Worm (Caenorhabditis elegans) whole organism, L4 larva: ENCODE data around the gene swm-1.
A peak's percentile ranks its signal among the peaks of the same experiment; 100 is the strongest.

Experiments
- F37D6.2 ChIP-seq: sonication (generic microtip); optimal IDR thresholded peaks from 2 replicates; lab custom pipeline; 2016; ENCODE audit warnings: mild to moderate bottlenecking, missing genetic modification characterization, missing compliant biosample characterization
- F49E8.2 ChIP-seq: sonication (generic microtip); optimal IDR thresholded peaks from 2 replicates; lab custom pipeline; 2016; ENCODE audit warnings: missing compliant biosample characterization, mild to moderate bottlenecking, missing genetic modification characterization, borderline replicate concordance
- R02D3.7 ChIP-seq: fragments of 150-350 bp; sonication (generic microtip); optimal IDR thresholded peaks from 3 replicates; lab custom pipeline; 2014; ENCODE audit warnings: missing biosample characterization, missing genetic modification characterization
- T26A8.4 ChIP-seq: fragments of 200-800 bp; sonication (Bioruptor generic); IDR thresholded peaks from 2 replicates; pipeline ENCODE4 v1.3.6; 2022; ENCODE audit warnings: missing genetic modification characterization, missing compliant biosample characterization
- Y105C5A.15 ChIP-seq: fragments of 200-800 bp; sonication (Bioruptor generic); IDR thresholded peaks from 2 replicates; pipeline ENCODE4 v1.3.6; 2022; ENCODE audit warnings: missing genetic modification characterization, missing compliant biosample characterization
- ZK337.2 ChIP-seq: fragments of 200-800 bp; sonication (Bioruptor generic); IDR thresholded peaks from 2 replicates; pipeline ENCODE4 v1.3.6; 2022; ENCODE audit warnings: missing genetic modification reagents, missing genetic modification characterization, missing compliant biosample characterization
- ZK546.5 ChIP-seq, 2 experiments: sonication (generic microtip); optimal IDR thresholded peaks; 2 replicates each; lab custom pipeline; 2017; ENCODE audit warnings: missing biosample characterization in 2 of 2, missing genetic modification characterization in 2 of 2
- ama-1 ChIP-seq: fragments of 150-350 bp; optimal IDR thresholded peaks from 2 replicates; lab custom pipeline; 2014; ENCODE audit warnings: inconsistent platforms, mixed read lengths
- ceh-82 ChIP-seq: sonication (generic microtip); optimal IDR thresholded peaks from 2 replicates; lab custom pipeline; 2017; ENCODE audit warnings: missing biosample characterization, missing genetic modification characterization
- cey-2 ChIP-seq: sonication (generic microtip); optimal IDR thresholded peaks from 3 replicates; lab custom pipeline; 2017; ENCODE audit warnings: missing genetic modification characterization, mild to moderate bottlenecking, missing compliant biosample characterization, antibody characterized with exemption, borderline replicate concordance; ENCODE audit not compliant: insufficient read depth
- ctbp-1 ChIP-seq: fragments of 200-800 bp; sonication (Bioruptor generic); IDR thresholded peaks from 2 replicates; pipeline ENCODE4 v1.3.6; 2022; ENCODE audit warnings: missing genetic modification reagents, missing genetic modification characterization, missing compliant biosample characterization
- daf-16 ChIP-seq, 3 experiments: sonication (generic microtip); optimal IDR thresholded peaks; 2 replicates each; lab custom pipeline; 2016 to 2017; ENCODE audit warnings: missing genetic modification characterization in 3 of 3, missing genetic modification reagents in 3 of 3, mild to moderate bottlenecking in 2 of 3, missing compliant biosample characterization in 2 of 3, missing biosample characterization in 1 of 3, moderate library complexity in 1 of 3
- daf-19 ChIP-seq: fragments of 200-800 bp; sonication (Bioruptor generic); conservative IDR thresholded peaks from 2 replicates; pipeline ENCODE4 v1.3.6; 2022; ENCODE audit warnings: missing genetic modification characterization, missing compliant biosample characterization
- dmd-6 ChIP-seq: fragments of 200-800 bp; sonication (Bioruptor generic); IDR thresholded peaks from 2 replicates; pipeline ENCODE4 v1.3.6; 2022; ENCODE audit warnings: missing genetic modification reagents, missing genetic modification characterization, missing compliant biosample characterization
- dmd-8 ChIP-seq: fragments of 200-800 bp; sonication (Bioruptor generic); IDR thresholded peaks from 2 replicates; pipeline ENCODE4 v1.3.6; 2022; ENCODE audit warnings: missing genetic modification characterization, missing compliant biosample characterization
- duxl-1 ChIP-seq: sonication (generic microtip); optimal IDR thresholded peaks from 2 replicates; lab custom pipeline; 2016; ENCODE audit warnings: mild to moderate bottlenecking, missing genetic modification characterization, moderate library complexity, missing compliant biosample characterization; ENCODE audit not compliant: poor library complexity
- dve-1 ChIP-seq: sonication (generic microtip); optimal IDR thresholded peaks from 2 replicates; lab custom pipeline; 2017; ENCODE audit warnings: antibody characterized with exemption, mild to moderate bottlenecking, missing genetic modification characterization, missing compliant biosample characterization; ENCODE audit not compliant: insufficient read depth
- fkh-10 ChIP-seq: fragments of 150-350 bp; optimal IDR thresholded peaks from 2 replicates; lab custom pipeline; 2014; ENCODE audit warnings: missing biosample characterization, missing genetic modification reagents, missing genetic modification characterization
- hlh-30 ChIP-seq: sonication (generic microtip); optimal IDR thresholded peaks from 2 replicates; lab custom pipeline; 2017; ENCODE audit warnings: antibody characterized with exemption, mild to moderate bottlenecking, missing genetic modification characterization, missing compliant biosample characterization; ENCODE audit not compliant: insufficient read depth
- madf-5 ChIP-seq, 2 experiments: fragments of 200-800 bp; sonication (Bioruptor generic); IDR thresholded peaks; 2 replicates each; pipeline ENCODE4 v1.3.6; 2022; ENCODE audit warnings: missing compliant biosample characterization in 2 of 2, missing genetic modification characterization in 2 of 2
- mdl-1 ChIP-seq, 2 experiments: fragments of 150-350 bp in 1 of 2; sonication (generic microtip) in 1 of 2; optimal IDR thresholded peaks; 2 replicates each; lab custom pipeline; 2014 to 2017; ENCODE audit warnings: missing biosample characterization in 2 of 2, missing genetic modification characterization in 2 of 2
- mep-1 ChIP-seq: fragments of 150-350 bp; sonication (generic microtip); optimal IDR thresholded peaks from 3 replicates; lab custom pipeline; 2014; ENCODE audit warnings: missing biosample characterization, missing genetic modification characterization
- mxl-2 ChIP-seq: fragments of 200-800 bp; sonication (Bioruptor generic); conservative IDR thresholded peaks from 2 replicates; pipeline ENCODE4 v1.3.6; 2022; ENCODE audit warnings: missing genetic modification reagents, missing genetic modification characterization, missing compliant biosample characterization
- nhr-11 ChIP-seq: fragments of 150-350 bp; optimal IDR thresholded peaks from 2 replicates; lab custom pipeline; 2014; ENCODE audit warnings: missing biosample characterization, missing genetic modification characterization
- nhr-111 ChIP-seq: fragments of 200-800 bp; sonication (Bioruptor generic); optimal IDR thresholded peaks from 2 replicates; lab custom pipeline; 2018; ENCODE audit warnings: mild to moderate bottlenecking, missing genetic modification characterization, missing compliant biosample characterization
- nhr-237 ChIP-seq: sonication (generic microtip); optimal IDR thresholded peaks from 2 replicates; lab custom pipeline; 2017; ENCODE audit warnings: missing biosample characterization, missing genetic modification characterization
- nhr-25 ChIP-seq: sonication (generic microtip); optimal IDR thresholded peaks from 2 replicates; lab custom pipeline; 2017; ENCODE audit warnings: missing genetic modification characterization, mild to moderate bottlenecking, missing compliant biosample characterization, antibody characterized with exemption, moderate library complexity, borderline replicate concordance; ENCODE audit not compliant: insufficient read depth
- nhr-28 ChIP-seq: fragments of 150-350 bp; optimal IDR thresholded peaks from 2 replicates; lab custom pipeline; 2014; ENCODE audit warnings: missing biosample characterization, missing genetic modification characterization
- nhr-48 ChIP-seq: sonication (generic microtip); optimal IDR thresholded peaks from 2 replicates; lab custom pipeline; 2016; ENCODE audit warnings: mild to moderate bottlenecking, missing genetic modification characterization, missing compliant biosample characterization
- nhr-77 ChIP-seq: fragments of 150-350 bp; optimal IDR thresholded peaks from 2 replicates; lab custom pipeline; 2014; ENCODE audit warnings: missing biosample characterization, missing genetic modification characterization
- php-3 ChIP-seq: fragments of 200-800 bp; sonication (Bioruptor generic); IDR thresholded peaks from 2 replicates; pipeline ENCODE4 v1.3.6; 2022; ENCODE audit warnings: missing genetic modification reagents, missing genetic modification characterization, missing compliant biosample characterization
- pqm-1 ChIP-seq: sonication (generic microtip); optimal IDR thresholded peaks from 2 replicates; lab custom pipeline; 2017; ENCODE audit warnings: missing biosample characterization, missing genetic modification characterization
- rbr-2 ChIP-seq: sonication (generic microtip); optimal IDR thresholded peaks from 2 replicates; lab custom pipeline; 2016; ENCODE audit warnings: missing genotype, missing genetic modification characterization, missing compliant biosample characterization
- sdz-12 ChIP-seq: fragments of 200-800 bp; sonication (Bioruptor generic); optimal IDR thresholded peaks from 2 replicates; lab custom pipeline; 2018; ENCODE audit warnings: mild to moderate bottlenecking, missing genetic modification characterization, missing compliant biosample characterization
- snpc-1.2 ChIP-seq: fragments of 200-800 bp; sonication (Bioruptor generic); IDR thresholded peaks from 2 replicates; pipeline ENCODE4 v1.3.6; 2022; ENCODE audit warnings: missing genetic modification reagents, missing genetic modification characterization, missing compliant biosample characterization
- tag-97 ChIP-seq: fragments of 200-800 bp; sonication (Bioruptor generic); IDR thresholded peaks from 2 replicates; pipeline ENCODE4 v1.3.6; 2022; ENCODE audit warnings: missing genetic modification characterization, missing compliant biosample characterization
- tra-1 ChIP-seq: fragments of 200-800 bp; sonication (Bioruptor generic); IDR thresholded peaks from 2 replicates; pipeline ENCODE4 v1.3.6; 2022; ENCODE audit warnings: missing genetic modification reagents, missing genetic modification characterization, missing compliant biosample characterization
- unc-130 ChIP-seq: sonication (generic microtip); optimal IDR thresholded peaks from 2 replicates; lab custom pipeline; 2016; ENCODE audit warnings: missing genetic modification reagents, missing genetic modification characterization, missing compliant biosample characterization
- unc-62 ChIP-seq, 3 experiments: fragments of 150-350 bp in 1 of 3; sonication (generic microtip); optimal IDR thresholded peaks in 2 of 3; peaks in 1 of 3; 1 replicate in 1 of 3; 2 replicates in 2 of 3; lab custom pipeline; 2014 to 2017; ENCODE audit warnings: missing biosample characterization in 3 of 3, missing genetic modification characterization in 3 of 3, missing genetic modification reagents in 3 of 3, missing genotype in 1 of 3
- zip-2 ChIP-seq: fragments of 150-350 bp; optimal IDR thresholded peaks from 2 replicates; lab custom pipeline; 2014; ENCODE audit warnings: missing biosample characterization, missing genetic modification characterization
- ztf-7 ChIP-seq: fragments of 150-350 bp; optimal IDR thresholded peaks from 2 replicates; lab custom pipeline; 2014; ENCODE audit warnings: missing biosample characterization, missing genetic modification characterization

The swm-1 gene

ce11 chrV:9095613-9096317 lies 41.1 kb upstream of the swm-1 start, which contains the start of gene F21C10.10 (continued):
- TF ChIP-seq dmd-8 (GFP tag; lab: Robert Waterston, UW) (no peak), nhr-111 (GFP tag; lab: Kevin White, UChicago) (no peak), nhr-25 (tag; lab: Kevin White, UChicago) (peak; percentile 59), T26A8.4 (GFP tag; lab: Robert Waterston, UW) (peak; percentile 66), nhr-28 (tag; lab: Kevin White, UChicago) (peak; percentile 98), ZK546.5 (tag; optimal IDR thresholded peaks at IDR 0.05; lab: Kevin White, UChicago) (no peak)

DNA sequence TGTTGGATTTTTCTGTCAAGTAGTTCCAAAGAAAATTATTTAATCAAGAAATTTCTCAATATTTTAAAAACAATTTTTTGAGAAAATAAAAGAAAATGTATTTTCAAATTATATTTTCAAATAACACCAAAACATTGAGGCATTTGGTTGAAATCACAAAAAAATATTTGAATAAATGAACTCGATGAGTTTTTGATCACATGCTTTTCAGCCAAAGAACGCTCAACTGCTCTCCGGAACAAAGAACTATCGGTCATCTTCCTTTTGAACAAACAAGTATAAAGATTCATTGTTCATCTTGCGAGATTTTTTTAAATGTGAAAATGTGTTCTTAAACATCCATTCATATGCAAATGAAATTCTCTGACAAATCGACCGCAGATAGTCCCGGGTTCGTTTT lies 40.3 kb upstream of the swm-1 start:
- TF ChIP-seq unc-62 (GFP tag; optimal IDR thresholded peaks at IDR 0.05 in 1 of 2; lab: Kevin White, UChicago) (peak in 1 of 2 experiments; percentile 12), unc-62 (tag; optimal IDR thresholded peaks at IDR 0.05; lab: Kevin White, UChicago) (no peak), ctbp-1 (GFP tag; lab: Robert Waterston, UW) (no peak), madf-5 (GFP tag; IDR thresholded peaks at IDR 0.05; lab: Robert Waterston, UW) (no peak), nhr-25 (tag; lab: Kevin White, UChicago) (no peak), php-3 (GFP tag; lab: Robert Waterston, UW) (no peak), dmd-6 (GFP tag; lab: Robert Waterston, UW) (peak; percentile 15; the same call in 1 of the 2 replicates), dve-1 (tag; lab: Kevin White, UChicago) (peak; percentile 39), R02D3.7 (tag; lab: Kevin White, UChicago) (no peak), nhr-77 (peak; percentile 18), daf-16 (GFP tag; optimal IDR thresholded peaks at IDR 0.05; lab: Kevin White, UChicago) (no peak), daf-16 (tag; optimal IDR thresholded peaks at IDR 0.05; lab: Kevin White, UChicago) (peak; percentile 50)

ce11 chrV:9094060-9094628 lies 39.5 kb upstream of the swm-1 start:
- TF ChIP-seq daf-16 (GFP tag; optimal IDR thresholded peaks at IDR 0.05; lab: Kevin White, UChicago) = peak in 1 of 2 experiments; percentile 95
- peak; percentile 99 for TF ChIP-seq daf-16 (tag; optimal IDR thresholded peaks at IDR 0.05; lab: Kevin White, UChicago)
- TF ChIP-seq snpc-1.2 = no peak
- TF ChIP-seq Y105C5A.15 (GFP tag; lab: Robert Waterston, UW) = no peak
- no peak for TF ChIP-seq sdz-12 (GFP tag; lab: Kevin White, UChicago)
- no peak for TF ChIP-seq zip-2 (tag; lab: Kevin White, UChicago)
- TF ChIP-seq T26A8.4 (GFP tag; lab: Robert Waterston, UW) = 0 out of 2 replicates have a peak, but pooled peaks have one; percentile 27
- no peak for TF ChIP-seq tag-97 (GFP tag; lab: Robert Waterston, UW)
- no peak for TF ChIP-seq unc-130 (GFP tag; lab: Kevin White, UChicago)
- TF ChIP-seq ceh-82 (tag; lab: Kevin White, UChicago) = no peak
- TF ChIP-seq ztf-7 (tag; lab: Kevin White, UChicago) = no peak
- no peak for TF ChIP-seq ZK337.2 (GFP tag; lab: Robert Waterston, UW)
- no peak for TF ChIP-seq daf-19
- peak; percentile 58 for TF ChIP-seq nhr-48 (tag; lab: Kevin White, UChicago)
- peak; percentile 54 for TF ChIP-seq mep-1
- no peak for TF ChIP-seq tra-1
- no peak for TF ChIP-seq F49E8.2
- peak; percentile 68 for TF ChIP-seq nhr-11 (tag; lab: Kevin White, UChicago)
- TF ChIP-seq cey-2 (tag; lab: Kevin White, UChicago) = no peak
- no peak for TF ChIP-seq ama-1
- TF ChIP-seq F37D6.2 = no peak
- TF ChIP-seq nhr-77 = peak; percentile 24
- TF ChIP-seq rbr-2 (tag; lab: Kevin White, UChicago) = no peak
- TF ChIP-seq nhr-25 (tag; lab: Kevin White, UChicago) = no peak
- TF ChIP-seq hlh-30 (tag; lab: Kevin White, UChicago) = peak; percentile 92
- TF ChIP-seq nhr-237 (tag; lab: Kevin White, UChicago) = no peak
- no peak for TF ChIP-seq pqm-1 (tag; lab: Kevin White, UChicago)
- TF ChIP-seq dmd-6 (GFP tag; lab: Robert Waterston, UW) = peak; percentile 79
- peak in 1 of 2 experiments; percentile 83 for TF ChIP-seq mdl-1 (tag; optimal IDR thresholded peaks at IDR 0.05; lab: Kevin White, UChicago)
- no peak for TF ChIP-seq duxl-1 (tag; lab: Kevin White, UChicago)
- TF ChIP-seq mxl-2 (GFP tag; lab: Robert Waterston, UW) = peak; percentile 54; the same call in 1 of the 2 replicates
- no peak for TF ChIP-seq madf-5 (GFP tag; IDR thresholded peaks at IDR 0.05; lab: Robert Waterston, UW)
- no peak for TF ChIP-seq fkh-10
